Worm (Caenorhabditis elegans) whole organism, late embryonic: ENCODE data around the gene mrps-18A.

Experiments used
- K02D7.2 ChIP-seq: sonication (generic microtip); optimal IDR thresholded peaks from 2 replicates; lab custom pipeline; 2017; ENCODE audit warnings: mild to moderate bottlenecking, missing genetic modification characterization, missing compliant biosample characterization
- ahr-1 ChIP-seq: sonication (generic microtip); optimal IDR thresholded peaks from 2 replicates; lab custom pipeline; 2016; ENCODE audit warnings: missing genetic modification characterization, missing compliant biosample characterization
- ama-1 ChIP-seq: fragments of 150-350 bp; optimal IDR thresholded peaks from 2 replicates; lab custom pipeline; 2014
- ceh-19 ChIP-seq: fragments of 200-800 bp; sonication (Bioruptor generic); optimal IDR thresholded peaks from 2 replicates; lab custom pipeline; 2018; ENCODE audit warnings: mild to moderate bottlenecking, missing genetic modification characterization, missing compliant biosample characterization
- ceh-30 ChIP-seq: fragments of 150-350 bp; optimal IDR thresholded peaks from 2 replicates; lab custom pipeline; 2014; ENCODE audit warnings: missing biosample characterization, missing genetic modification characterization
- elt-2 ChIP-seq: sonication (generic microtip); optimal IDR thresholded peaks from 2 replicates; lab custom pipeline; 2016; ENCODE audit warnings: missing genetic modification reagents, missing genetic modification characterization, missing compliant biosample characterization
- eyg-1 ChIP-seq: sonication (generic microtip); optimal IDR thresholded peaks from 2 replicates; lab custom pipeline; 2016; ENCODE audit warnings: missing genotype, missing genetic modification characterization, missing compliant biosample characterization
- hlh-6 ChIP-seq: sonication (generic microtip); optimal IDR thresholded peaks from 2 replicates; lab custom pipeline; 2016; ENCODE audit warnings: missing genotype, missing genetic modification characterization, missing compliant biosample characterization
- lin-11 ChIP-seq: fragments of 200-800 bp; sonication (Bioruptor generic); optimal IDR thresholded peaks from 2 replicates; lab custom pipeline; 2018; ENCODE audit warnings: mild to moderate bottlenecking, missing genetic modification characterization, missing compliant biosample characterization
- pha-4 ChIP-seq: fragments of 150-350 bp; optimal IDR thresholded peaks from 2 replicates; lab custom pipeline; 2018; ENCODE audit warnings: missing biosample characterization, missing genetic modification reagents, missing genetic modification characterization
- pqm-1 ChIP-seq: sonication (generic microtip); optimal IDR thresholded peaks from 2 replicates; lab custom pipeline; 2016; ENCODE audit warnings: missing genetic modification characterization, missing compliant biosample characterization
- tbx-2 ChIP-seq: sonication (generic microtip); optimal IDR thresholded peaks from 2 replicates; lab custom pipeline; 2016; ENCODE audit warnings: missing genetic modification characterization, missing compliant biosample characterization
- unc-55 ChIP-seq: sonication (generic microtip); optimal IDR thresholded peaks from 2 replicates; lab custom pipeline; 2017; ENCODE audit warnings: missing biosample characterization, missing genetic modification reagents, missing genetic modification characterization
- ztf-16 ChIP-seq: sonication (generic microtip); optimal IDR thresholded peaks from 2 replicates; lab custom pipeline; 2017; ENCODE audit warnings: missing genetic modification characterization, missing compliant biosample characterization

DNA sequence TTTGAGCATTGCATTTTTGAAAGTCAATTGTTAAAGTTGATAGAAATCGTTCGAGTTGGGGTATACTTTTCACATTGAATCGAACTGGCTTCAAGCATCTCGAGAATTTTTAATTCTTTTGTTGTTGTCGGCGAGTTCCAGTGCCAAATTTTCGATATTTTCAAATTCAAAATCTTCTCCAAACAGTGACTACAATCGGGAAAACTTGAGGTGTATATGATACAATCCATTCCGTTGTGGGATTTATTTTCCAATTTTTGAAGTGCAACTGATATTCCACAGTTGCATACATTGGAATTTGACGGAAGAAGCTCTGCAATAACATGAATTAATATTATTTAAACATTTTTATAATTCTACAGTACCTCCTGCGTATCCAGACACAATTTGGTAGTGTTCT, 25.9 kb downstream of the mrps-18A start:
- TF ChIP-seq unc-55 (GFP tag; lab: Kevin White, UChicago) (no peak), elt-2 (no peak), K02D7.2 (tag; lab: Kevin White, UChicago) (no peak), tbx-2 (no peak), ceh-19 (GFP tag; lab: Kevin White, UChicago) (no peak), pqm-1 (tag; lab: Kevin White, UChicago) (no peak), pha-4 (tag; lab: Kevin White, UChicago) (no peak), ahr-1 (tag; lab: Kevin White, UChicago) (no peak), eyg-1 (tag; lab: Kevin White, UChicago) (no peak), lin-11 (no peak), ceh-30 (no peak), ama-1 (lab: Kevin White, UChicago) (no peak), hlh-6 (tag; lab: Kevin White, UChicago) (no peak), ztf-16 (no peak)
